Worm (Caenorhabditis elegans) whole organism, L4 larva: ENCODE measurements around the gene srbc-23.

Source experiments
- D1046.2 ChIP-seq: fragments of 200-800 bp; sonication (Bioruptor generic); IDR thresholded peaks from 2 replicates; pipeline ENCODE4 v1.3.6; 2022; ENCODE audit warnings: missing genetic modification characterization, missing compliant biosample characterization
- F10B5.3 ChIP-seq: sonication (generic microtip); optimal IDR thresholded peaks from 2 replicates; lab custom pipeline; 2016; ENCODE audit warnings: mild to moderate bottlenecking, missing genetic modification characterization, missing compliant biosample characterization
- F26F4.8 ChIP-seq: fragments of 200-800 bp; sonication (Bioruptor generic); conservative IDR thresholded peaks from 2 replicates; pipeline ENCODE4 v1.3.6; 2022; ENCODE audit warnings: missing genetic modification characterization, missing compliant biosample characterization
- F37D6.2 ChIP-seq: sonication (generic microtip); optimal IDR thresholded peaks from 2 replicates; lab custom pipeline; 2016; ENCODE audit warnings: mild to moderate bottlenecking, missing genetic modification characterization, missing compliant biosample characterization
- F44E2.7 ChIP-seq: fragments of 200-800 bp; sonication (Bioruptor generic); IDR thresholded peaks from 2 replicates; pipeline ENCODE4 v2.1.2; 2022; ENCODE audit warnings: missing genetic modification characterization, missing compliant biosample characterization
- Y75B8A.6 ChIP-seq: fragments of 200-800 bp; sonication (Bioruptor generic); IDR thresholded peaks from 2 replicates; pipeline ENCODE4 v1.3.6; 2022; ENCODE audit warnings: missing genetic modification reagents, missing genetic modification characterization, missing compliant biosample characterization
- ZK546.5 ChIP-seq, 2 experiments: sonication (generic microtip); optimal IDR thresholded peaks; 2 replicates each; lab custom pipeline; 2017; ENCODE audit warnings: missing biosample characterization in 2 of 2, missing genetic modification characterization in 2 of 2
- aly-2 ChIP-seq: sonication (generic microtip); optimal IDR thresholded peaks from 2 replicates; lab custom pipeline; 2018; ENCODE audit warnings: missing biosample characterization, missing genetic modification characterization
- arid-1 ChIP-seq: fragments of 200-800 bp; sonication (Bioruptor generic); conservative IDR thresholded peaks from 2 replicates; pipeline ENCODE4 v1.3.6; 2022; ENCODE audit warnings: missing genetic modification reagents, missing genetic modification characterization, missing compliant biosample characterization
- ceh-20 ChIP-seq: fragments of 200-800 bp; sonication (Bioruptor generic); IDR thresholded peaks from 2 replicates; pipeline ENCODE4 v1.3.6; 2022; ENCODE audit warnings: missing genetic modification reagents, missing genetic modification characterization, missing compliant biosample characterization
- ceh-82 ChIP-seq: sonication (generic microtip); optimal IDR thresholded peaks from 2 replicates; lab custom pipeline; 2017; ENCODE audit warnings: missing biosample characterization, missing genetic modification characterization
- ces-1 ChIP-seq: fragments of 150-350 bp; sonication (generic microtip); optimal IDR thresholded peaks from 4 replicates; lab custom pipeline; 2014; ENCODE audit warnings: missing biosample characterization, missing genetic modification reagents, missing genetic modification characterization
- cey-2 ChIP-seq: sonication (generic microtip); optimal IDR thresholded peaks from 3 replicates; lab custom pipeline; 2017; ENCODE audit warnings: missing genetic modification characterization, mild to moderate bottlenecking, missing compliant biosample characterization, antibody characterized with exemption, borderline replicate concordance; ENCODE audit not compliant: insufficient read depth
- ctbp-1 ChIP-seq: fragments of 200-800 bp; sonication (Bioruptor generic); IDR thresholded peaks from 2 replicates; pipeline ENCODE4 v1.3.6; 2022; ENCODE audit warnings: missing genetic modification reagents, missing genetic modification characterization, missing compliant biosample characterization
- daf-8 ChIP-seq: fragments of 200-800 bp; sonication (Bioruptor generic); IDR thresholded peaks from 2 replicates; pipeline ENCODE4 v1.3.6; 2022; ENCODE audit warnings: missing genetic modification characterization, missing compliant biosample characterization
- dmd-6 ChIP-seq: fragments of 200-800 bp; sonication (Bioruptor generic); IDR thresholded peaks from 2 replicates; pipeline ENCODE4 v1.3.6; 2022; ENCODE audit warnings: missing genetic modification reagents, missing genetic modification characterization, missing compliant biosample characterization
- dpl-1 ChIP-seq: fragments of 150-350 bp; optimal IDR thresholded peaks from 2 replicates; lab custom pipeline; 2014; ENCODE audit warnings: missing biosample characterization, missing genetic modification reagents, missing genetic modification characterization
- egl-43 ChIP-seq: fragments of 200-800 bp; sonication (Bioruptor generic); IDR thresholded peaks from 2 replicates; pipeline ENCODE4 v1.3.6; 2022; ENCODE audit warnings: missing genetic modification reagents, missing genetic modification characterization, missing compliant biosample characterization
- fkh-10 ChIP-seq: fragments of 150-350 bp; optimal IDR thresholded peaks from 2 replicates; lab custom pipeline; 2014; ENCODE audit warnings: missing biosample characterization, missing genetic modification reagents, missing genetic modification characterization
- fos-1 ChIP-seq: fragments of 150-350 bp; optimal IDR thresholded peaks from 2 replicates; lab custom pipeline; 2014; ENCODE audit warnings: missing biosample characterization, missing genetic modification characterization
- gei-8 ChIP-seq: fragments of 200-800 bp; sonication (Bioruptor generic); optimal IDR thresholded peaks from 2 replicates; lab custom pipeline; 2018; ENCODE audit warnings: mild to moderate bottlenecking, missing genetic modification characterization, missing compliant biosample characterization
- hif-1 ChIP-seq, 2 experiments: sonication (generic microtip); optimal IDR thresholded peaks; 2 replicates each; lab custom pipeline; 2016 to 2017; ENCODE audit warnings: missing compliant biosample characterization in 2 of 2, missing genetic modification characterization in 2 of 2, missing genetic modification reagents in 2 of 2, missing genotype in 2 of 2, mild to moderate bottlenecking in 1 of 2
- jun-1 ChIP-seq: fragments of 150-350 bp; optimal IDR thresholded peaks from 2 replicates; lab custom pipeline; 2014; ENCODE audit warnings: missing biosample characterization, missing genetic modification reagents, missing genetic modification characterization
- lin-13 ChIP-seq: fragments of 150-350 bp; optimal IDR thresholded peaks from 2 replicates; lab custom pipeline; 2014; ENCODE audit warnings: missing biosample characterization, missing genetic modification reagents, missing genetic modification characterization
- lin-15B ChIP-seq: fragments of 150-350 bp; sonication (generic microtip); optimal IDR thresholded peaks from 3 replicates; lab custom pipeline; 2014; ENCODE audit warnings: missing biosample characterization, missing genetic modification characterization
- lir-3 ChIP-seq: sonication (generic microtip); optimal IDR thresholded peaks from 2 replicates; lab custom pipeline; 2016; ENCODE audit warnings: mild to moderate bottlenecking, missing genetic modification characterization, missing compliant biosample characterization
- madf-9 ChIP-seq: fragments of 200-800 bp; sonication (Bioruptor generic); conservative IDR thresholded peaks from 2 replicates; pipeline ENCODE4 v1.3.6; 2022; ENCODE audit warnings: missing genetic modification reagents, missing genetic modification characterization, missing compliant biosample characterization
- mdt-29 ChIP-seq: fragments of 200-800 bp; sonication (Bioruptor generic); IDR thresholded peaks from 2 replicates; pipeline ENCODE4 v1.3.6; 2022; ENCODE audit warnings: missing genetic modification reagents, missing genetic modification characterization, missing compliant biosample characterization
- mep-1 ChIP-seq: fragments of 150-350 bp; sonication (generic microtip); optimal IDR thresholded peaks from 3 replicates; lab custom pipeline; 2014; ENCODE audit warnings: missing biosample characterization, missing genetic modification characterization
- nhr-10 ChIP-seq: fragments of 150-350 bp; optimal IDR thresholded peaks from 2 replicates; lab custom pipeline; 2014; ENCODE audit warnings: missing biosample characterization, missing genetic modification characterization
- nhr-111 ChIP-seq: fragments of 200-800 bp; sonication (Bioruptor generic); optimal IDR thresholded peaks from 2 replicates; lab custom pipeline; 2018; ENCODE audit warnings: mild to moderate bottlenecking, missing genetic modification characterization, missing compliant biosample characterization
- nhr-25 ChIP-seq: sonication (generic microtip); optimal IDR thresholded peaks from 2 replicates; lab custom pipeline; 2017; ENCODE audit warnings: missing genetic modification characterization, mild to moderate bottlenecking, missing compliant biosample characterization, antibody characterized with exemption, moderate library complexity, borderline replicate concordance; ENCODE audit not compliant: insufficient read depth
- nhr-48 ChIP-seq: sonication (generic microtip); optimal IDR thresholded peaks from 2 replicates; lab custom pipeline; 2016; ENCODE audit warnings: mild to moderate bottlenecking, missing genetic modification characterization, missing compliant biosample characterization
- nhr-6 ChIP-seq: fragments of 150-350 bp; optimal IDR thresholded peaks from 2 replicates; lab custom pipeline; 2014; ENCODE audit warnings: missing biosample characterization, missing genetic modification characterization
- nhr-77 ChIP-seq: fragments of 150-350 bp; optimal IDR thresholded peaks from 2 replicates; lab custom pipeline; 2014; ENCODE audit warnings: missing biosample characterization, missing genetic modification characterization
- php-3 ChIP-seq: fragments of 200-800 bp; sonication (Bioruptor generic); IDR thresholded peaks from 2 replicates; pipeline ENCODE4 v1.3.6; 2022; ENCODE audit warnings: missing genetic modification reagents, missing genetic modification characterization, missing compliant biosample characterization
- rbr-2 ChIP-seq: sonication (generic microtip); optimal IDR thresholded peaks from 2 replicates; lab custom pipeline; 2016; ENCODE audit warnings: missing genotype, missing genetic modification characterization, missing compliant biosample characterization
- sdz-12 ChIP-seq: fragments of 200-800 bp; sonication (Bioruptor generic); optimal IDR thresholded peaks from 2 replicates; lab custom pipeline; 2018; ENCODE audit warnings: mild to moderate bottlenecking, missing genetic modification characterization, missing compliant biosample characterization
- set-16 ChIP-seq: fragments of 200-800 bp; sonication (Bioruptor generic); IDR thresholded peaks from 2 replicates; pipeline ENCODE4 v1.3.6; 2022; ENCODE audit warnings: missing genetic modification reagents, missing genetic modification characterization, missing compliant biosample characterization
- skn-1 ChIP-seq: fragments of 150-350 bp; optimal IDR thresholded peaks from 2 replicates; lab custom pipeline; 2014; ENCODE audit warnings: missing biosample characterization, missing genetic modification characterization
- spr-1 ChIP-seq: sonication (generic microtip); optimal IDR thresholded peaks from 2 replicates; lab custom pipeline; 2016; ENCODE audit warnings: mild to moderate bottlenecking, missing genetic modification characterization, missing compliant biosample characterization
- spr-3 ChIP-seq: fragments of 200-800 bp; sonication (Bioruptor generic); optimal IDR thresholded peaks from 2 replicates; lab custom pipeline; 2018; ENCODE audit warnings: mild to moderate bottlenecking, missing genetic modification characterization, missing compliant biosample characterization
- unc-39 ChIP-seq: sonication (generic microtip); optimal IDR thresholded peaks from 2 replicates; lab custom pipeline; 2017; ENCODE audit warnings: missing biosample characterization, missing genetic modification characterization
- unc-62 ChIP-seq, 3 experiments: fragments of 150-350 bp in 1 of 3; sonication (generic microtip); optimal IDR thresholded peaks in 2 of 3; peaks in 1 of 3; 1 replicate in 1 of 3; 2 replicates in 2 of 3; lab custom pipeline; 2014 to 2017; ENCODE audit warnings: missing biosample characterization in 3 of 3, missing genetic modification characterization in 3 of 3, missing genetic modification reagents in 3 of 3, missing genotype in 1 of 3
- vab-7 ChIP-seq: fragments of 200-800 bp; sonication (Bioruptor generic); IDR thresholded peaks from 2 replicates; pipeline ENCODE4 v1.3.6; 2022; ENCODE audit warnings: missing genetic modification reagents, missing genetic modification characterization, missing compliant biosample characterization
- zag-1 ChIP-seq: fragments of 150-350 bp; optimal IDR thresholded peaks from 2 replicates; lab custom pipeline; 2014; ENCODE audit warnings: missing biosample characterization, missing genetic modification characterization
- zip-2 ChIP-seq: fragments of 150-350 bp; optimal IDR thresholded peaks from 2 replicates; lab custom pipeline; 2014; ENCODE audit warnings: missing biosample characterization, missing genetic modification characterization
- ztf-11 ChIP-seq: fragments of 150-350 bp; optimal IDR thresholded peaks from 2 replicates; lab custom pipeline; 2014; ENCODE audit warnings: missing biosample characterization, missing genetic modification characterization
- ztf-7 ChIP-seq: fragments of 150-350 bp; optimal IDR thresholded peaks from 2 replicates; lab custom pipeline; 2014; ENCODE audit warnings: missing biosample characterization, missing genetic modification characterization

srbc-23 gene

ce11 chrV:2132675-2133074 lies 20.7 kb upstream of the srbc-23 start:
- TF ChIP-seq arid-1 (GFP tag; lab: Robert Waterston, UW) (no peak), egl-43 (GFP tag; lab: Robert Waterston, UW) (peak; percentile 65; the same call in 1 of the 2 replicates), ctbp-1 (GFP tag; lab: Robert Waterston, UW) (no peak), set-16 (GFP tag; lab: Robert Waterston, UW) (peak; percentile 31; the same call in 1 of the 2 replicates), ztf-7 (tag; lab: Kevin White, UChicago) (no peak), F44E2.7 (GFP tag; lab: Robert Waterston, UW) (no peak)

- TF ChIP-seq nhr-48 (tag; lab: Kevin White, UChicago) (peak; percentile 8), fos-1 (tag; lab: Kevin White, UChicago) (no peak), vab-7 (GFP tag; lab: Robert Waterston, UW) (no peak), skn-1 (no peak), hif-1 (tag; optimal IDR thresholded peaks at IDR 0.05; lab: Kevin White, UChicago) (peak in 1 of 2 experiments; percentile 76), set-16 (GFP tag; lab: Robert Waterston, UW) (peak; percentile 64), zip-2 (no peak), unc-39 (no peak), ztf-11 (tag; lab: Kevin White, UChicago) (no peak), ZK546.5 (tag; optimal IDR thresholded peaks at IDR 0.05; lab: Kevin White, UChicago) (no peak), D1046.2 (no peak), nhr-77 (tag; lab: Kevin White, UChicago) (peak; percentile 1), cey-2 (tag; lab: Kevin White, UChicago) (no peak), rbr-2 (peak; percentile 81), Y75B8A.6 (no peak), F26F4.8 (GFP tag; lab: Robert Waterston, UW) (no peak), spr-1 (tag; lab: Kevin White, UChicago) (no peak), zag-1 (tag; lab: Kevin White, UChicago) (no peak), F10B5.3 (tag; lab: Kevin White, UChicago) (no peak), nhr-6 (tag; lab: Kevin White, UChicago) (no peak), ceh-20 (GFP tag; lab: Robert Waterston, UW) (peak; percentile 31; the same call in 1 of the 2 replicates), daf-8 (GFP tag; lab: Robert Waterston, UW) (no peak), sdz-12 (GFP tag; lab: Kevin White, UChicago) (no peak), F37D6.2 (tag; lab: Kevin White, UChicago) (peak; percentile 63), nhr-111 (no peak), unc-62 (GFP tag; optimal IDR thresholded peaks at IDR 0.05 in 1 of 2; lab: Kevin White, UChicago) (no peak), unc-62 (tag; optimal IDR thresholded peaks at IDR 0.05; lab: Kevin White, UChicago) (no peak), gei-8 (no peak), php-3 (GFP tag; lab: Robert Waterston, UW) (no peak), mdt-29 (GFP tag; lab: Robert Waterston, UW) (no peak), lin-15B (tag; lab: Kevin White, UChicago) (no peak), lir-3 (tag; lab: Kevin White, UChicago) (no peak), mep-1 (tag; lab: Kevin White, UChicago) (peak; percentile 74), dpl-1 (peak; percentile 28), lin-13 (GFP tag; lab: Kevin White, UChicago) (no peak), jun-1 (tag; lab: Kevin White, UChicago) (no peak), ceh-82 (tag; lab: Kevin White, UChicago) (no peak), ces-1 (GFP tag; lab: Kevin White, UChicago) (peak; percentile 2), fkh-10 (GFP tag; lab: Kevin White, UChicago) (peak; percentile 74), madf-9 (GFP tag; lab: Robert Waterston, UW) (no peak), nhr-10 (no peak), ztf-7 (tag; lab: Kevin White, UChicago) (no peak), nhr-25 (tag; lab: Kevin White, UChicago) (no peak), aly-2 (no peak), dmd-6 (GFP tag; lab: Robert Waterston, UW) (peak; percentile 73), spr-3 (GFP tag; lab: Kevin White, UChicago) (no peak)
Measured at ce11 chrV:2133512-2133911, 19.9 kb upstream of the srbc-23 start.
